Fruit fly (Drosophila melanogaster) whole organism, embryonic: Measurements from ENCODE around the gene CG34290.

Experiments
- CG11695 ChIP-seq: fragments of 200-800 bp; sonication (Bioruptor generic); IDR thresholded peaks from 3 replicates; pipeline ENCODE4 v1.3.6; 2022; ENCODE audit warnings: missing biosample characterization, missing genetic modification characterization
- CG12219 ChIP-seq: fragments of 200-800 bp; sonication (Bioruptor generic); optimal IDR thresholded peaks from 3 replicates; lab custom pipeline; 2018; ENCODE audit warnings: missing biosample characterization, mild to moderate bottlenecking, missing genetic modification characterization
- CG13894 ChIP-seq: fragments of 200-800 bp; sonication (Bioruptor generic); optimal IDR thresholded peaks from 3 replicates; lab custom pipeline; 2018; ENCODE audit warnings: missing biosample characterization, mild to moderate bottlenecking, missing genetic modification characterization, moderate library complexity
- CG14014 ChIP-seq: fragments of 200-800 bp; sonication (Bioruptor generic); IDR thresholded peaks from 2 replicates; pipeline ENCODE4 v1.3.6; 2022; ENCODE audit warnings: missing biosample characterization, missing genetic modification characterization
- CG1602 ChIP-seq: fragments of 200-800 bp; sonication (Bioruptor generic); optimal IDR thresholded peaks from 3 replicates; lab custom pipeline; 2016; ENCODE audit warnings: missing biosample characterization, missing genetic modification characterization
- CG17359 ChIP-seq: fragments of 200-800 bp; sonication (Bioruptor generic); optimal IDR thresholded peaks from 3 replicates; lab custom pipeline; 2018; ENCODE audit warnings: missing biosample characterization, mild to moderate bottlenecking, missing genetic modification characterization, moderate library complexity
- CG18011 ChIP-seq: fragments of 200-800 bp; sonication (Bioruptor generic); optimal IDR thresholded peaks from 2 replicates; lab custom pipeline; 2017; ENCODE audit warnings: missing biosample characterization, missing genetic modification characterization, mild to moderate bottlenecking, moderate library complexity, missing genotype
- CG18476 ChIP-seq: fragments of 200-800 bp; sonication (Bioruptor generic); optimal IDR thresholded peaks from 2 replicates; lab custom pipeline; 2016; ENCODE audit warnings: missing biosample characterization, mild to moderate bottlenecking, missing genetic modification characterization
- CG2116 ChIP-seq: fragments of 200-800 bp; sonication (Bioruptor generic); optimal IDR thresholded peaks from 3 replicates; lab custom pipeline; 2018; ENCODE audit warnings: missing biosample characterization, mild to moderate bottlenecking, missing genetic modification characterization
- CG2889 ChIP-seq: fragments of 200-800 bp; sonication (Bioruptor generic); IDR thresholded peaks from 3 replicates; pipeline ENCODE4 v1.3.6; 2022; ENCODE audit warnings: missing biosample characterization, missing genetic modification characterization
- CG3995 ChIP-seq: fragments of 200-800 bp; sonication (Bioruptor generic); optimal IDR thresholded peaks from 3 replicates; lab custom pipeline; 2016; ENCODE audit warnings: missing biosample characterization, missing genetic modification characterization
- CG6175 ChIP-seq: fragments of 200-800 bp; sonication (Bioruptor generic); IDR thresholded peaks from 3 replicates; pipeline ENCODE4 v1.3.6; 2022; ENCODE audit warnings: missing biosample characterization, missing genetic modification characterization
- CG7372 ChIP-seq: fragments of 200-800 bp; sonication (Bioruptor generic); IDR thresholded peaks from 2 replicates; pipeline ENCODE4 v1.3.6; 2022; ENCODE audit warnings: missing biosample characterization, missing genetic modification characterization
- CG7745 ChIP-seq: fragments of 200-800 bp; sonication (Bioruptor generic); optimal IDR thresholded peaks from 2 replicates; lab custom pipeline; 2018; ENCODE audit warnings: missing biosample characterization, mild to moderate bottlenecking, missing genetic modification characterization, moderate library complexity
- CG8388 ChIP-seq: fragments of 200-800 bp; sonication (Bioruptor generic); optimal IDR thresholded peaks from 2 replicates; lab custom pipeline; 2019; ENCODE audit warnings: missing biosample characterization, mild to moderate bottlenecking, missing genetic modification characterization, moderate library complexity
- CrebB ChIP-seq: fragments of 200-800 bp; sonication (Bioruptor generic); optimal IDR thresholded peaks from 3 replicates; lab custom pipeline; 2018; ENCODE audit warnings: missing biosample characterization, mild to moderate bottlenecking, missing genetic modification characterization
- D ChIP-seq, 2 experiments: fragments of 200-800 bp in 1 of 2; fragments of >200 bp in 1 of 2; sonication (Bioruptor generic) in 1 of 2; optimal IDR thresholded peaks; 2 replicates in 1 of 2; 3 replicates in 1 of 2; lab custom pipeline; 2017; ENCODE audit warnings: mild to moderate bottlenecking in 1 of 2, missing biosample characterization in 1 of 2, missing genetic modification characterization in 1 of 2, missing genetic modification reagents in 1 of 2
- HLHmδ ChIP-seq: fragments of 200-800 bp; sonication (Bioruptor generic); optimal IDR thresholded peaks from 2 replicates; lab custom pipeline; 2018; ENCODE audit warnings: missing biosample characterization, mild to moderate bottlenecking, missing genetic modification characterization, moderate library complexity
- Hr3 ChIP-seq: fragments of 200-800 bp; sonication (Bioruptor generic); optimal IDR thresholded peaks from 3 replicates; lab custom pipeline; 2016; ENCODE audit warnings: missing biosample characterization, missing genetic modification characterization
- Hr39 ChIP-seq: fragments of >200 bp; optimal IDR thresholded peaks from 2 replicates; lab custom pipeline; 2017
- Jarid2 ChIP-seq: fragments of 200-800 bp; sonication (Bioruptor generic); optimal IDR thresholded peaks from 3 replicates; lab custom pipeline; 2017; ENCODE audit warnings: mild to moderate bottlenecking, missing biosample characterization, missing genetic modification reagents, missing genetic modification characterization
- Mes4 ChIP-seq: fragments of 200-800 bp; sonication (Bioruptor generic); optimal IDR thresholded peaks from 2 replicates; lab custom pipeline; 2016; ENCODE audit warnings: missing biosample characterization, missing genetic modification characterization
- Optix ChIP-seq: fragments of 200-800 bp; sonication (Bioruptor generic); IDR thresholded peaks from 3 replicates; pipeline ENCODE4 v1.3.6; 2022; ENCODE audit warnings: missing biosample characterization, missing genetic modification characterization
- Pdp1 ChIP-seq, 2 experiments: fragments of 200-800 bp; sonication (Bioruptor generic); optimal IDR thresholded peaks; 3 replicates each; lab custom pipeline; 2016; ENCODE audit warnings: missing biosample characterization in 2 of 2, missing genetic modification characterization in 2 of 2, mild to moderate bottlenecking in 1 of 2, moderate library complexity in 1 of 2
- Ptx1 ChIP-seq: fragments of 200-800 bp; sonication (Bioruptor generic); IDR thresholded peaks from 2 replicates; pipeline ENCODE4 v1.3.6; 2022; ENCODE audit warnings: missing biosample characterization, missing genetic modification characterization
- Sox100B ChIP-seq: fragments of 200-800 bp; sonication (Bioruptor generic); optimal IDR thresholded peaks from 3 replicates; lab custom pipeline; 2018; ENCODE audit warnings: missing biosample characterization, mild to moderate bottlenecking, missing genetic modification characterization
- Ssrp ChIP-seq: fragments of 200-800 bp; sonication (Bioruptor generic); optimal IDR thresholded peaks from 2 replicates; lab custom pipeline; 2018; ENCODE audit warnings: missing biosample characterization, mild to moderate bottlenecking, missing genetic modification characterization, moderate library complexity
- Usf ChIP-seq: fragments of 200-800 bp; sonication (Bioruptor generic); optimal IDR thresholded peaks from 2 replicates; lab custom pipeline; 2017; ENCODE audit warnings: missing genotype, missing biosample characterization, missing genetic modification characterization
- Xrp1 ChIP-seq: fragments of 200-800 bp; sonication (Bioruptor generic); IDR thresholded peaks from 2 replicates; pipeline ENCODE4 v1.3.6; 2022; ENCODE audit warnings: missing biosample characterization, missing genetic modification characterization
- al ChIP-seq: fragments of 200-800 bp; sonication (Bioruptor generic); IDR thresholded peaks from 2 replicates; pipeline ENCODE4 v1.3.6; 2022; ENCODE audit warnings: missing biosample characterization, missing genetic modification characterization
- btn ChIP-seq: fragments of 200-800 bp; sonication (Bioruptor generic); optimal IDR thresholded peaks from 2 replicates; lab custom pipeline; 2016; ENCODE audit warnings: missing biosample characterization, missing genetic modification characterization
- cad ChIP-seq: fragments of >200 bp; optimal IDR thresholded peaks from 2 replicates; lab custom pipeline; 2017; ENCODE audit warnings: missing biosample characterization, missing genetic modification characterization
- crp ChIP-seq, 2 experiments: fragments of 200-800 bp; sonication (Bioruptor generic); optimal IDR thresholded peaks; 2 replicates in 1 of 2; 3 replicates in 1 of 2; lab custom pipeline; 2017; ENCODE audit warnings: missing biosample characterization in 2 of 2, missing genetic modification characterization in 2 of 2, mild to moderate bottlenecking in 1 of 2, moderate library complexity in 1 of 2
- dmrt11E ChIP-seq: fragments of 200-800 bp; sonication (Bioruptor generic); optimal IDR thresholded peaks from 3 replicates; lab custom pipeline; 2018; ENCODE audit warnings: missing biosample characterization, mild to moderate bottlenecking, missing genetic modification characterization, moderate library complexity
- ems ChIP-seq: fragments of 200-800 bp; sonication (Bioruptor generic); optimal IDR thresholded peaks from 3 replicates; lab custom pipeline; 2016; ENCODE audit warnings: missing biosample characterization, missing genetic modification characterization
- eve ChIP-seq, 2 experiments: fragments of >200 bp; optimal IDR thresholded peaks; 2 replicates each; lab custom pipeline; 2017; ENCODE audit warnings: missing biosample characterization in 2 of 2, missing genetic modification characterization in 2 of 2
- fd96Cb ChIP-seq: fragments of 200-800 bp; sonication (Bioruptor generic); optimal IDR thresholded peaks from 2 replicates; lab custom pipeline; 2018; ENCODE audit warnings: missing biosample characterization, mild to moderate bottlenecking, missing genetic modification characterization, moderate library complexity
- fru ChIP-seq: fragments of >200 bp; optimal IDR thresholded peaks from 2 replicates; lab custom pipeline; 2017
- grn ChIP-seq: fragments of 200-800 bp; sonication (Bioruptor generic); optimal IDR thresholded peaks from 3 replicates; lab custom pipeline; 2017; ENCODE audit warnings: missing biosample characterization, missing genetic modification characterization
- hbn ChIP-seq: fragments of 200-800 bp; sonication (Bioruptor generic); IDR thresholded peaks from 2 replicates; pipeline ENCODE4 v1.3.6; 2022; ENCODE audit warnings: missing biosample characterization, missing genetic modification characterization; ENCODE audit not compliant: partially characterized antibody
- ind ChIP-seq: fragments of 200-800 bp; sonication (Bioruptor generic); optimal IDR thresholded peaks from 3 replicates; lab custom pipeline; 2016; ENCODE audit warnings: missing biosample characterization, missing genetic modification characterization
- insv ChIP-seq, 2 experiments: fragments of 200-800 bp; sonication (Bioruptor generic); optimal IDR thresholded peaks; 3 replicates each; lab custom pipeline; 2016 to 2018; ENCODE audit warnings: missing biosample characterization in 2 of 2, missing genetic modification characterization in 2 of 2
- kah ChIP-seq: fragments of 200-800 bp; sonication (Bioruptor generic); optimal IDR thresholded peaks from 2 replicates; lab custom pipeline; 2018; ENCODE audit warnings: missing biosample characterization, mild to moderate bottlenecking, missing genetic modification characterization
- p53 ChIP-seq: fragments of 200-800 bp; sonication (Bioruptor generic); optimal IDR thresholded peaks from 2 replicates; lab custom pipeline; 2016; ENCODE audit warnings: missing biosample characterization, missing genetic modification characterization
- slou ChIP-seq: fragments of 200-800 bp; sonication (Bioruptor generic); optimal IDR thresholded peaks from 3 replicates; lab custom pipeline; 2016; ENCODE audit warnings: missing biosample characterization, missing genetic modification characterization
- tna ChIP-seq: fragments of 200-800 bp; sonication (Bioruptor generic); IDR thresholded peaks from 2 replicates; pipeline ENCODE4 v1.3.6; 2022; ENCODE audit warnings: missing biosample characterization, missing genetic modification characterization; ENCODE audit not compliant: partially characterized antibody
- vvl ChIP-seq: fragments of 200-800 bp; sonication (Bioruptor generic); IDR thresholded peaks from 2 replicates; pipeline ENCODE4 v1.3.6; 2022; ENCODE audit warnings: missing biosample characterization, missing genetic modification characterization
- zen ChIP-seq: fragments of 200-800 bp; sonication (Bioruptor generic); optimal IDR thresholded peaks from 3 replicates; lab custom pipeline; 2018; ENCODE audit warnings: missing biosample characterization, mild to moderate bottlenecking, missing genetic modification characterization, moderate library complexity
- zfh1 ChIP-seq: fragments of 200-800 bp; sonication (Bioruptor generic); IDR thresholded peaks from 3 replicates; pipeline ENCODE4 v1.3.6; 2022; ENCODE audit warnings: missing biosample characterization, missing genetic modification characterization

The CG34290 gene

dm6 chr3R:24259278-24260040 lies 30.2 kb downstream of the CG34290 start (continued):
- no peak for TF ChIP-seq CG7745 (tag; lab: Kevin White, UChicago)
- TF ChIP-seq tna (GFP tag; lab: Robert Waterston, UW): no peak
- peak; percentile 95 for TF ChIP-seq zfh1
- TF ChIP-seq Optix (GFP tag; lab: Robert Waterston, UW): peak; percentile 74
- TF ChIP-seq CG8388 (GFP tag; lab: Kevin White, UChicago): peak; percentile 85
- peak; percentile 89 for TF ChIP-seq Ptx1 (GFP tag; lab: Robert Waterston, UW)
- TF ChIP-seq Pdp1 (GFP tag; optimal IDR thresholded peaks at IDR 0.05; lab: Kevin White, UChicago): peak; percentile 90 to 93
- peak; percentile 85 for TF ChIP-seq Ssrp
- no peak for TF ChIP-seq Hr39 (lab: Kevin White, UChicago)
- TF ChIP-seq cad (GFP tag; lab: Kevin White, UChicago): peak; percentile 91
- TF ChIP-seq HLHmδ: peak; percentile 24
- TF ChIP-seq CG18011 (GFP tag; lab: Kevin White, UChicago): peak; percentile 66
- TF ChIP-seq insv (GFP tag; optimal IDR thresholded peaks at IDR 0.05; lab: Kevin White, UChicago): peak in 1 of 2 experiments; percentile 44
- TF ChIP-seq CG11695 (GFP tag; lab: Robert Waterston, UW): peak; percentile 87
- TF ChIP-seq CG12219 (GFP tag; lab: Kevin White, UChicago): peak; percentile 92
- TF ChIP-seq CG6175 (GFP tag; lab: Robert Waterston, UW): peak; percentile 68; the same call in 2 of the 3 replicates
- no peak for TF ChIP-seq hbn (GFP tag; lab: Robert Waterston, UW)
- TF ChIP-seq Mes4 (GFP tag; lab: Kevin White, UChicago): peak; percentile 75
- peak; percentile 30 for TF ChIP-seq slou (GFP tag; lab: Kevin White, UChicago)
- TF ChIP-seq CG18476 (GFP tag; lab: Kevin White, UChicago): peak; percentile 82
- TF ChIP-seq crp (GFP tag; optimal IDR thresholded peaks at IDR 0.05; lab: Kevin White, UChicago): no peak
- TF ChIP-seq p53 (GFP tag; lab: Kevin White, UChicago): peak; percentile 68
- peak; percentile 45 for TF ChIP-seq Jarid2 (GFP tag; lab: Kevin White, UChicago)
- TF ChIP-seq zen: peak; percentile 77
- peak; percentile 85 for TF ChIP-seq CG1602 (GFP tag; lab: Kevin White, UChicago)
- TF ChIP-seq Xrp1 (GFP tag; lab: Robert Waterston, UW): peak; percentile 90
- TF ChIP-seq ind (GFP tag; lab: Kevin White, UChicago): peak; percentile 91
- TF ChIP-seq CG2116 (GFP tag; lab: Kevin White, UChicago): peak; percentile 57
- peak; percentile 90 for TF ChIP-seq CG17359 (tag; lab: Kevin White, UChicago)
- peak; percentile 82 for TF ChIP-seq Sox100B (GFP tag; lab: Kevin White, UChicago)
- peak; percentile 87 for TF ChIP-seq dmrt11E (tag; lab: Kevin White, UChicago)
- peak; percentile 69 for TF ChIP-seq CG3995 (GFP tag; lab: Kevin White, UChicago)
- peak; percentile 89 for TF ChIP-seq fd96Cb
- TF ChIP-seq CG14014: peak; percentile 88
- TF ChIP-seq grn (GFP tag; lab: Kevin White, UChicago): peak; percentile 90
- peak; percentile 92 for TF ChIP-seq Usf
- TF ChIP-seq CrebB (tag; lab: Kevin White, UChicago): peak; percentile 81
- peak; percentile 75 for TF ChIP-seq CG7372 (GFP tag; lab: Robert Waterston, UW)
- TF ChIP-seq Hr3: peak; percentile 84
- peak; percentile 84 for TF ChIP-seq CG2889 (GFP tag; lab: Robert Waterston, UW)
- TF ChIP-seq CG13894 (tag; lab: Kevin White, UChicago): peak; percentile 69
- peak; percentile 94 for TF ChIP-seq vvl (GFP tag; lab: Robert Waterston, UW)
- TF ChIP-seq fru: no peak
- TF ChIP-seq eve (GFP tag; optimal IDR thresholded peaks at IDR 0.05; lab: Kevin White, UChicago): peak in 1 of 2 experiments; percentile 73
- TF ChIP-seq D (optimal IDR thresholded peaks at IDR 0.05; lab: Kevin White, UChicago): peak; percentile 83
- peak; percentile 87 for TF ChIP-seq D (GFP tag; optimal IDR thresholded peaks at IDR 0.05; lab: Kevin White, UChicago)
- peak; percentile 85 for TF ChIP-seq btn (GFP tag; lab: Kevin White, UChicago)
- TF ChIP-seq kah: peak; percentile 50
- TF ChIP-seq ems (GFP tag; lab: Kevin White, UChicago): peak; percentile 88
- peak; percentile 85 for TF ChIP-seq al
